Worm (Caenorhabditis elegans): Measurements from ENCODE around the gene H40L08.2.

DNA sequence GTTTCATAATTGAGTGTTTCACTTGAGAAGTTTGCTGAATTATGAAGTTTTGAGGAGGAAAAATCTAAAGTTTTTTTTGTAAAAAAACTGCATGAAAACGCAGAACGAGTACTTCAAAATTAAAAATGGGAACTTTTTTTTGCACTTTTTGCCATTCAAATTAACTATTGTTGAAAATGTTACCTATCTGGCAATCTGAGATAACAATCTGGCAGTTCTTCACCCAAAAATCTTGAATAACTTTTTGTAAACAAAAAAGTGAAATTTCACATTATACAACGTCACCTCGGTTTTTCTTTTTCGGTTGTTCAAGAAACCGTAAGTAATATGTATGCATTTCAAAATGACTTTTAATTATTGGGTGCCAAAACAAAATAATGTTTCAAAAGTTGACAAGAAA lies 35.0 kb downstream of the H40L08.2 start:
- TF ChIP-seq ztf-25 (GFP tag; IDR thresholded peaks at IDR 0.05) (no peak), F52B5.7 (tag; optimal IDR thresholded peaks at IDR 0.05) (no peak), pha-4 (tag; optimal IDR thresholded peaks at IDR 0.05) (no peak), pbrm-1 (GFP tag; IDR thresholded peaks at IDR 0.05) (no peak), ama-1 (optimal IDR thresholded peaks at IDR 0.05) (no peak), ama-1 (GFP tag; optimal IDR thresholded peaks at IDR 0.05) (no peak), nfya-1 (tag; optimal IDR thresholded peaks at IDR 0.05; ENCODE audit: borderline replicate concordance, insufficient read depth) (no peak), zfh-2 (GFP tag; conservative IDR thresholded peaks at IDR 0.05) (no peak)
